Fruit fly (Drosophila melanogaster) whole organism, embryonic: ENCODE data around the gene Hr38.

Experiments used
- CG4820 ChIP-seq: fragments of 200-800 bp; sonication (Bioruptor generic); optimal IDR thresholded peaks from 3 replicates; lab custom pipeline; 2016; ENCODE audit warnings: missing biosample characterization, missing genetic modification characterization
- Gug ChIP-seq: fragments of 200-800 bp; sonication (Bioruptor generic); IDR thresholded peaks from 4 replicates; pipeline ENCODE4 v1.3.6; 2022; ENCODE audit warnings: missing biosample characterization, missing genetic modification characterization
- stwl ChIP-seq: fragments of 200-800 bp; sonication (Bioruptor generic); optimal IDR thresholded peaks from 3 replicates; lab custom pipeline; 2018; ENCODE audit warnings: missing biosample characterization, mild to moderate bottlenecking, missing genetic modification characterization, moderate library complexity

DNA sequence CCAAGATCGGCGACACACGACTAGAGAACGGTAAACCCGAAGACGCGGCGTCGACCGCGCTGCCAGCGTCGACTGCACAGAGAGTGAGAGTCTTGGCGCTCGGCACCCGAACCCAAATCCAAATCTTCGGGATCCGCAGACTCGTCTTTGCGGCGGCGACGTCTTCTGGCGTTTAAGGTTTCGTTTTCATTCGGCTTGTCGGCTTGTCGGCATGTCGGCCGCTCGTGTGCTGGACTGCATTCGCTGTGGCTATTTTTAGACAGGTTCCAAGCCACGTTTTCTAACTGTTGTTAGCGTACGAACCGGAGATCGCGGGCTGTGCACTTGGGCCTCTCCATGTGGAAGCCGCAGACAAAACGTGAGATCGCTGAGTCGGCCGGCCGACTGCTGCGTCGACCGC is 1.7 kb upstream of the Hr38 start:
- TF ChIP-seq Gug (GFP tag; lab: Robert Waterston, UW) (no peak), stwl (no peak), CG4820 (GFP tag; lab: Kevin White, UChicago) (no peak)
